Worm (Caenorhabditis elegans) whole organism, L4 larva: ENCODE measurements around the gene jmjd-3.1.

Source experiments
- F26F4.8 ChIP-seq: fragments of 200-800 bp; sonication (Bioruptor generic); conservative IDR thresholded peaks from 2 replicates; pipeline ENCODE4 v1.3.6; 2022; ENCODE audit warnings: missing genetic modification characterization, missing compliant biosample characterization
- R02D3.7 ChIP-seq: fragments of 150-350 bp; sonication (generic microtip); optimal IDR thresholded peaks from 3 replicates; lab custom pipeline; 2014; ENCODE audit warnings: missing biosample characterization, missing genetic modification characterization
- T20F7.1 ChIP-seq: fragments of 200-800 bp; sonication (Bioruptor generic); optimal IDR thresholded peaks from 2 replicates; lab custom pipeline; 2018; ENCODE audit warnings: mild to moderate bottlenecking, missing genetic modification characterization, missing compliant biosample characterization
- Y5F2A.4 ChIP-seq: fragments of 200-800 bp; sonication (Bioruptor generic); optimal IDR thresholded peaks from 2 replicates; lab custom pipeline; 2018; ENCODE audit warnings: mild to moderate bottlenecking, missing genetic modification characterization, missing compliant biosample characterization
- Y75B8A.6 ChIP-seq: fragments of 200-800 bp; sonication (Bioruptor generic); IDR thresholded peaks from 2 replicates; pipeline ENCODE4 v1.3.6; 2022; ENCODE audit warnings: missing genetic modification reagents, missing genetic modification characterization, missing compliant biosample characterization
- ZK337.2 ChIP-seq: fragments of 200-800 bp; sonication (Bioruptor generic); IDR thresholded peaks from 2 replicates; pipeline ENCODE4 v1.3.6; 2022; ENCODE audit warnings: missing genetic modification reagents, missing genetic modification characterization, missing compliant biosample characterization
- ZK546.5 ChIP-seq, 2 experiments: sonication (generic microtip); optimal IDR thresholded peaks; 2 replicates each; lab custom pipeline; 2017; ENCODE audit warnings: missing biosample characterization in 2 of 2, missing genetic modification characterization in 2 of 2
- arid-1 ChIP-seq: fragments of 200-800 bp; sonication (Bioruptor generic); conservative IDR thresholded peaks from 2 replicates; pipeline ENCODE4 v1.3.6; 2022; ENCODE audit warnings: missing genetic modification reagents, missing genetic modification characterization, missing compliant biosample characterization
- ceh-20 ChIP-seq: fragments of 200-800 bp; sonication (Bioruptor generic); IDR thresholded peaks from 2 replicates; pipeline ENCODE4 v1.3.6; 2022; ENCODE audit warnings: missing genetic modification reagents, missing genetic modification characterization, missing compliant biosample characterization
- ceh-32 ChIP-seq: sonication (generic microtip); optimal IDR thresholded peaks from 2 replicates; lab custom pipeline; 2016; ENCODE audit warnings: mild to moderate bottlenecking, missing genetic modification characterization, missing compliant biosample characterization; ENCODE audit not compliant: poor library complexity
- ceh-82 ChIP-seq: sonication (generic microtip); optimal IDR thresholded peaks from 2 replicates; lab custom pipeline; 2017; ENCODE audit warnings: missing biosample characterization, missing genetic modification characterization
- daf-16 ChIP-seq, 3 experiments: sonication (generic microtip); optimal IDR thresholded peaks; 2 replicates each; lab custom pipeline; 2016 to 2017; ENCODE audit warnings: missing genetic modification characterization in 3 of 3, missing genetic modification reagents in 3 of 3, mild to moderate bottlenecking in 2 of 3, missing compliant biosample characterization in 2 of 3, missing biosample characterization in 1 of 3, moderate library complexity in 1 of 3
- daf-19 ChIP-seq: fragments of 200-800 bp; sonication (Bioruptor generic); conservative IDR thresholded peaks from 2 replicates; pipeline ENCODE4 v1.3.6; 2022; ENCODE audit warnings: missing genetic modification characterization, missing compliant biosample characterization
- dmd-6 ChIP-seq: fragments of 200-800 bp; sonication (Bioruptor generic); IDR thresholded peaks from 2 replicates; pipeline ENCODE4 v1.3.6; 2022; ENCODE audit warnings: missing genetic modification reagents, missing genetic modification characterization, missing compliant biosample characterization
- dve-1 ChIP-seq: sonication (generic microtip); optimal IDR thresholded peaks from 2 replicates; lab custom pipeline; 2017; ENCODE audit warnings: antibody characterized with exemption, mild to moderate bottlenecking, missing genetic modification characterization, missing compliant biosample characterization; ENCODE audit not compliant: insufficient read depth
- egl-43 ChIP-seq: fragments of 200-800 bp; sonication (Bioruptor generic); IDR thresholded peaks from 2 replicates; pipeline ENCODE4 v1.3.6; 2022; ENCODE audit warnings: missing genetic modification reagents, missing genetic modification characterization, missing compliant biosample characterization
- hif-1 ChIP-seq, 2 experiments: sonication (generic microtip); optimal IDR thresholded peaks; 2 replicates each; lab custom pipeline; 2016 to 2017; ENCODE audit warnings: missing compliant biosample characterization in 2 of 2, missing genetic modification characterization in 2 of 2, missing genetic modification reagents in 2 of 2, missing genotype in 2 of 2, mild to moderate bottlenecking in 1 of 2
- hlh-11 ChIP-seq: fragments of 200-800 bp; sonication (Bioruptor generic); optimal IDR thresholded peaks from 2 replicates; lab custom pipeline; 2018; ENCODE audit warnings: mild to moderate bottlenecking, missing genetic modification characterization, missing compliant biosample characterization
- hlh-30 ChIP-seq: sonication (generic microtip); optimal IDR thresholded peaks from 2 replicates; lab custom pipeline; 2017; ENCODE audit warnings: antibody characterized with exemption, mild to moderate bottlenecking, missing genetic modification characterization, missing compliant biosample characterization; ENCODE audit not compliant: insufficient read depth
- lim-7 ChIP-seq: fragments of 200-800 bp; sonication (Bioruptor generic); IDR thresholded peaks from 2 replicates; pipeline ENCODE4 v1.3.6; 2022; ENCODE audit warnings: missing genetic modification characterization, missing compliant biosample characterization
- lin-13 ChIP-seq: fragments of 150-350 bp; optimal IDR thresholded peaks from 2 replicates; lab custom pipeline; 2014; ENCODE audit warnings: missing biosample characterization, missing genetic modification reagents, missing genetic modification characterization
- lin-29 ChIP-seq: fragments of 200-800 bp; sonication (Bioruptor generic); IDR thresholded peaks from 2 replicates; pipeline ENCODE4 v1.3.6; 2022; ENCODE audit warnings: missing genetic modification reagents, missing genetic modification characterization, missing compliant biosample characterization
- lir-3 ChIP-seq: sonication (generic microtip); optimal IDR thresholded peaks from 2 replicates; lab custom pipeline; 2016; ENCODE audit warnings: mild to moderate bottlenecking, missing genetic modification characterization, missing compliant biosample characterization
- mdl-1 ChIP-seq, 2 experiments: fragments of 150-350 bp in 1 of 2; sonication (generic microtip) in 1 of 2; optimal IDR thresholded peaks; 2 replicates each; lab custom pipeline; 2014 to 2017; ENCODE audit warnings: missing biosample characterization in 2 of 2, missing genetic modification characterization in 2 of 2
- mdt-29 ChIP-seq: fragments of 200-800 bp; sonication (Bioruptor generic); IDR thresholded peaks from 2 replicates; pipeline ENCODE4 v1.3.6; 2022; ENCODE audit warnings: missing genetic modification reagents, missing genetic modification characterization, missing compliant biosample characterization
- mep-1 ChIP-seq: fragments of 150-350 bp; sonication (generic microtip); optimal IDR thresholded peaks from 3 replicates; lab custom pipeline; 2014; ENCODE audit warnings: missing biosample characterization, missing genetic modification characterization
- mxl-2 ChIP-seq: fragments of 200-800 bp; sonication (Bioruptor generic); conservative IDR thresholded peaks from 2 replicates; pipeline ENCODE4 v1.3.6; 2022; ENCODE audit warnings: missing genetic modification reagents, missing genetic modification characterization, missing compliant biosample characterization
- mxl-3 ChIP-seq: fragments of 200-800 bp; sonication (Bioruptor generic); optimal IDR thresholded peaks from 2 replicates; lab custom pipeline; 2018; ENCODE audit warnings: mild to moderate bottlenecking, missing genetic modification characterization, missing compliant biosample characterization
- nhr-10 ChIP-seq: fragments of 150-350 bp; optimal IDR thresholded peaks from 2 replicates; lab custom pipeline; 2014; ENCODE audit warnings: missing biosample characterization, missing genetic modification characterization
- nhr-102 ChIP-seq: sonication (generic microtip); optimal IDR thresholded peaks from 2 replicates; lab custom pipeline; 2016; ENCODE audit warnings: mild to moderate bottlenecking, missing genetic modification characterization, moderate library complexity, missing compliant biosample characterization
- nhr-111 ChIP-seq: fragments of 200-800 bp; sonication (Bioruptor generic); optimal IDR thresholded peaks from 2 replicates; lab custom pipeline; 2018; ENCODE audit warnings: mild to moderate bottlenecking, missing genetic modification characterization, missing compliant biosample characterization
- nhr-28 ChIP-seq: fragments of 150-350 bp; optimal IDR thresholded peaks from 2 replicates; lab custom pipeline; 2014; ENCODE audit warnings: missing biosample characterization, missing genetic modification characterization
- nhr-42 ChIP-seq: fragments of 200-800 bp; sonication (Bioruptor generic); IDR thresholded peaks from 2 replicates; pipeline ENCODE4 v1.3.6; 2022; ENCODE audit warnings: missing genetic modification characterization, missing compliant biosample characterization
- nhr-48 ChIP-seq: sonication (generic microtip); optimal IDR thresholded peaks from 2 replicates; lab custom pipeline; 2016; ENCODE audit warnings: mild to moderate bottlenecking, missing genetic modification characterization, missing compliant biosample characterization
- nhr-76 ChIP-seq: fragments of 150-350 bp; optimal IDR thresholded peaks from 2 replicates; lab custom pipeline; 2014; ENCODE audit warnings: missing biosample characterization, missing genetic modification characterization
- nhr-77 ChIP-seq: fragments of 150-350 bp; optimal IDR thresholded peaks from 2 replicates; lab custom pipeline; 2014; ENCODE audit warnings: missing biosample characterization, missing genetic modification characterization
- php-3 ChIP-seq: fragments of 200-800 bp; sonication (Bioruptor generic); IDR thresholded peaks from 2 replicates; pipeline ENCODE4 v1.3.6; 2022; ENCODE audit warnings: missing genetic modification reagents, missing genetic modification characterization, missing compliant biosample characterization
- pqm-1 ChIP-seq: sonication (generic microtip); optimal IDR thresholded peaks from 2 replicates; lab custom pipeline; 2017; ENCODE audit warnings: missing biosample characterization, missing genetic modification characterization
- saeg-2 ChIP-seq: fragments of 200-800 bp; sonication (Bioruptor generic); IDR thresholded peaks from 2 replicates; pipeline ENCODE4 v1.3.6; 2022; ENCODE audit warnings: missing genetic modification reagents, missing genetic modification characterization, missing compliant biosample characterization
- sdz-12 ChIP-seq: fragments of 200-800 bp; sonication (Bioruptor generic); optimal IDR thresholded peaks from 2 replicates; lab custom pipeline; 2018; ENCODE audit warnings: mild to moderate bottlenecking, missing genetic modification characterization, missing compliant biosample characterization
- set-16 ChIP-seq: fragments of 200-800 bp; sonication (Bioruptor generic); IDR thresholded peaks from 2 replicates; pipeline ENCODE4 v1.3.6; 2022; ENCODE audit warnings: missing genetic modification reagents, missing genetic modification characterization, missing compliant biosample characterization
- unc-39 ChIP-seq: sonication (generic microtip); optimal IDR thresholded peaks from 2 replicates; lab custom pipeline; 2017; ENCODE audit warnings: missing biosample characterization, missing genetic modification characterization
- unc-62 ChIP-seq, 3 experiments: fragments of 150-350 bp in 1 of 3; sonication (generic microtip); optimal IDR thresholded peaks in 2 of 3; peaks in 1 of 3; 1 replicate in 1 of 3; 2 replicates in 2 of 3; lab custom pipeline; 2014 to 2017; ENCODE audit warnings: missing biosample characterization in 3 of 3, missing genetic modification characterization in 3 of 3, missing genetic modification reagents in 3 of 3, missing genotype in 1 of 3
- zip-2 ChIP-seq: fragments of 150-350 bp; optimal IDR thresholded peaks from 2 replicates; lab custom pipeline; 2014; ENCODE audit warnings: missing biosample characterization, missing genetic modification characterization
- ztf-7 ChIP-seq: fragments of 150-350 bp; optimal IDR thresholded peaks from 2 replicates; lab custom pipeline; 2014; ENCODE audit warnings: missing biosample characterization, missing genetic modification characterization

jmjd-3.1 gene

ce11 chrX:8545971-8546442, 24.8 kb upstream of the jmjd-3.1 start, which contains the start of gene sdha-1 (continued):
- no peak for TF ChIP-seq sdz-12 (GFP tag; lab: Kevin White, UChicago)
- TF ChIP-seq F26F4.8 (GFP tag; lab: Robert Waterston, UW) = no peak
- TF ChIP-seq arid-1 (GFP tag; lab: Robert Waterston, UW) = 0 out of 2 replicates have a peak, but pooled peaks have one; percentile 55
- TF ChIP-seq R02D3.7 (tag; lab: Kevin White, UChicago) = no peak
- TF ChIP-seq nhr-42 (GFP tag; lab: Robert Waterston, UW) = peak; percentile 43; the same call in 1 of the 2 replicates
- TF ChIP-seq ceh-82 (tag; lab: Kevin White, UChicago) = no peak
- no peak for TF ChIP-seq set-16 (GFP tag; lab: Robert Waterston, UW)
- TF ChIP-seq unc-62 (GFP tag; optimal IDR thresholded peaks at IDR 0.05 in 1 of 2; lab: Kevin White, UChicago) = peak in 1 of 2 experiments; percentile 75
- TF ChIP-seq unc-62 (tag; optimal IDR thresholded peaks at IDR 0.05; lab: Kevin White, UChicago) = no peak
- TF ChIP-seq saeg-2 (GFP tag; lab: Robert Waterston, UW) = peak; percentile 64; the same call in 1 of the 2 replicates
- peak; percentile 86 for TF ChIP-seq lin-13 (GFP tag; lab: Kevin White, UChicago)
- TF ChIP-seq pqm-1 (tag; lab: Kevin White, UChicago) = peak; percentile 67
- no peak for TF ChIP-seq mxl-2 (GFP tag; lab: Robert Waterston, UW)
- no peak for TF ChIP-seq nhr-76 (tag; lab: Kevin White, UChicago)
- TF ChIP-seq unc-39 (tag; lab: Kevin White, UChicago) = no peak
- TF ChIP-seq ceh-20 (GFP tag; lab: Robert Waterston, UW) = peak; percentile 64; the same call in 1 of the 2 replicates
- no peak for TF ChIP-seq lir-3 (tag; lab: Kevin White, UChicago)
- TF ChIP-seq Y75B8A.6 = no peak
- no peak for TF ChIP-seq ZK337.2 (GFP tag; lab: Robert Waterston, UW)
- no peak for TF ChIP-seq nhr-111 (GFP tag; lab: Kevin White, UChicago)
- no peak for TF ChIP-seq lim-7 (GFP tag; lab: Robert Waterston, UW)
- no peak for TF ChIP-seq ceh-32
- TF ChIP-seq php-3 (GFP tag; lab: Robert Waterston, UW) = no peak
- TF ChIP-seq nhr-10 (tag; lab: Kevin White, UChicago) = no peak
- TF ChIP-seq zip-2 (tag; lab: Kevin White, UChicago) = peak; percentile 33
- TF ChIP-seq lin-29 (GFP tag; lab: Robert Waterston, UW) = 0 out of 2 replicates have a peak, but pooled peaks have one; percentile 13
- TF ChIP-seq egl-43 = no peak
- no peak for TF ChIP-seq ZK546.5 (tag; optimal IDR thresholded peaks at IDR 0.05; lab: Kevin White, UChicago)
- TF ChIP-seq nhr-48 (tag; lab: Kevin White, UChicago) = peak; percentile 59
- peak; percentile 93 for TF ChIP-seq mxl-3 (GFP tag; lab: Kevin White, UChicago)
- TF ChIP-seq daf-19 (GFP tag; lab: Robert Waterston, UW) = 0 out of 2 replicates have a peak, but pooled peaks have one; percentile 20
- TF ChIP-seq daf-16 (GFP tag; optimal IDR thresholded peaks at IDR 0.05; lab: Kevin White, UChicago) = peak in 1 of 2 experiments; percentile 56
- TF ChIP-seq daf-16 (tag; optimal IDR thresholded peaks at IDR 0.05; lab: Kevin White, UChicago) = peak; percentile 93

ce11 chrX:8549026-8549425, 21.8 kb upstream of the jmjd-3.1 start, which contains the start of gene D2021.4:
Gene D2021.4, minus strand, starts transcription at chrX:8549073.
- no peak for TF ChIP-seq Y5F2A.4 (GFP tag; lab: Kevin White, UChicago)
- TF ChIP-seq dmd-6 (GFP tag; lab: Robert Waterston, UW) = peak; percentile 67
- peak in 1 of 2 experiments; percentile 35 for TF ChIP-seq mdl-1 (tag; optimal IDR thresholded peaks at IDR 0.05; lab: Kevin White, UChicago)
- no peak for TF ChIP-seq daf-16 (GFP tag; optimal IDR thresholded peaks at IDR 0.05; lab: Kevin White, UChicago)
- peak; percentile 98 for TF ChIP-seq daf-16 (tag; optimal IDR thresholded peaks at IDR 0.05; lab: Kevin White, UChicago)
- TF ChIP-seq set-16 (GFP tag; lab: Robert Waterston, UW) = no peak
- no peak for TF ChIP-seq mdt-29
- TF ChIP-seq nhr-102 = peak; percentile 27
- peak; percentile 71 for TF ChIP-seq hlh-11
- TF ChIP-seq nhr-28 (tag; lab: Kevin White, UChicago) = peak; percentile 41
- TF ChIP-seq T20F7.1 (GFP tag; lab: Kevin White, UChicago) = peak; percentile 4
- TF ChIP-seq hif-1 (tag; optimal IDR thresholded peaks at IDR 0.05; lab: Kevin White, UChicago) = peak in 1 of 2 experiments; percentile 62
- TF ChIP-seq ztf-7 (tag; lab: Kevin White, UChicago) = peak; percentile 22
- peak; percentile 13 for TF ChIP-seq mep-1 (tag; lab: Kevin White, UChicago)
- peak; percentile 38 for TF ChIP-seq hlh-30 (tag; lab: Kevin White, UChicago)
- TF ChIP-seq nhr-77 = peak; percentile 50
- peak; percentile 55 for TF ChIP-seq dve-1
